Worm (Caenorhabditis elegans) whole organism, young adult: ENCODE data around the gene F13D12.8.

ENCODE experiments used
- ama-1 ChIP-seq, 3 experiments: fragments of 150-350 bp in 1 of 3; sonication (generic microtip) in 2 of 3; optimal IDR thresholded peaks; 2 replicates each; lab custom pipeline; 2014 to 2018; ENCODE audit warnings: missing biosample characterization in 2 of 3, missing genetic modification characterization in 2 of 3, missing genetic modification reagents in 2 of 3
- ceh-40 ChIP-seq: fragments of 200-800 bp; sonication (Bioruptor generic); IDR thresholded peaks from 2 replicates; pipeline ENCODE4 v1.3.6; 2022; ENCODE audit warnings: missing genetic modification characterization, missing compliant biosample characterization
- gei-17 ChIP-seq: fragments of 200-800 bp; sonication (Bioruptor generic); optimal IDR thresholded peaks from 2 replicates; lab custom pipeline; 2018; ENCODE audit warnings: mild to moderate bottlenecking, missing genetic modification characterization, missing compliant biosample characterization
- hlh-12 ChIP-seq: sonication (generic microtip); optimal IDR thresholded peaks from 2 replicates; lab custom pipeline; 2016; ENCODE audit warnings: missing genetic modification characterization, missing compliant biosample characterization
- lin-54 ChIP-seq: fragments of 200-800 bp; sonication (Bioruptor generic); optimal IDR thresholded peaks from 2 replicates; lab custom pipeline; 2018; ENCODE audit warnings: mild to moderate bottlenecking, missing genetic modification characterization, missing compliant biosample characterization
- nhr-90 ChIP-seq: sonication (generic microtip); optimal IDR thresholded peaks from 2 replicates; lab custom pipeline; 2016; ENCODE audit warnings: missing genotype, mild to moderate bottlenecking, missing genetic modification characterization, missing compliant biosample characterization
- pha-4 ChIP-seq: fragments of 150-350 bp; sonication (generic microtip); optimal IDR thresholded peaks from 2 replicates; lab custom pipeline; 2014; ENCODE audit warnings: missing biosample characterization, missing genetic modification reagents, missing genetic modification characterization
- tlf-1 ChIP-seq: fragments of 200-800 bp; sonication (Bioruptor generic); optimal IDR thresholded peaks from 2 replicates; lab custom pipeline; 2018; ENCODE audit warnings: mild to moderate bottlenecking, missing genetic modification characterization, missing compliant biosample characterization
- ztf-6 ChIP-seq: fragments of 200-800 bp; sonication (Bioruptor generic); IDR thresholded peaks from 2 replicates; pipeline ENCODE4 v1.3.6; 2022; ENCODE audit warnings: missing genetic modification reagents, missing genetic modification characterization, missing compliant biosample characterization

- TF ChIP-seq hlh-12 (tag; lab: Kevin White, UChicago), result no peak
- TF ChIP-seq pha-4 (tag; lab: Kevin White, UChicago), result no peak
- TF ChIP-seq gei-17 (GFP tag; lab: Kevin White, UChicago), result no peak
- no peak for TF ChIP-seq ama-1 (optimal IDR thresholded peaks at IDR 0.05; lab: Kevin White, UChicago)
- TF ChIP-seq ama-1 (GFP tag; optimal IDR thresholded peaks at IDR 0.05; lab: Kevin White, UChicago), result no peak
- TF ChIP-seq ztf-6 (GFP tag; lab: Robert Waterston, UW), result no peak
- TF ChIP-seq tlf-1 (GFP tag; lab: Kevin White, UChicago), result no peak
- TF ChIP-seq ceh-40 (GFP tag; lab: Robert Waterston, UW), result no peak
- no peak for TF ChIP-seq nhr-90 (tag; lab: Kevin White, UChicago)
- TF ChIP-seq lin-54 (GFP tag; lab: Kevin White, UChicago), result no peak
Measured at ce11 chrII:11774218-11774617, 41.8 kb upstream of the F13D12.8 start, which contains the start of gene F44E5.1.
